Fruit fly (Drosophila melanogaster) whole organism, adult: ENCODE results near the gene Pgm1.

Source experiments
- CG12768 ChIP-seq: fragments of 200-800 bp; sonication (Bioruptor generic); optimal IDR thresholded peaks from 2 replicates; lab custom pipeline; 2017; ENCODE audit warnings: missing biosample characterization, missing genetic modification characterization, mild to moderate bottlenecking, moderate library complexity, missing genetic modification reagents
- bab1 ChIP-seq: fragments of 200-800 bp; sonication (Bioruptor generic); optimal IDR thresholded peaks from 3 replicates; lab custom pipeline; 2019; ENCODE audit warnings: missing biosample characterization, mild to moderate bottlenecking, missing genetic modification characterization, moderate library complexity
- kay ChIP-seq: fragments of 200-800 bp; sonication (Bioruptor generic); peaks from one replicate; lab custom pipeline; 2016; ENCODE audit warnings: missing biosample characterization, missing genetic modification characterization, borderline replicate concordance
- ovo ChIP-seq: fragments of 200-800 bp; sonication (Bioruptor generic); optimal IDR thresholded peaks from 2 replicates; lab custom pipeline; 2016; ENCODE audit warnings: missing biosample characterization, missing genetic modification characterization
- tj ChIP-seq: fragments of 200-800 bp; sonication (Bioruptor generic); optimal IDR thresholded peaks from 3 replicates; lab custom pipeline; 2017; ENCODE audit warnings: missing biosample characterization, mild to moderate bottlenecking, missing genetic modification characterization, moderate library complexity

DNA sequence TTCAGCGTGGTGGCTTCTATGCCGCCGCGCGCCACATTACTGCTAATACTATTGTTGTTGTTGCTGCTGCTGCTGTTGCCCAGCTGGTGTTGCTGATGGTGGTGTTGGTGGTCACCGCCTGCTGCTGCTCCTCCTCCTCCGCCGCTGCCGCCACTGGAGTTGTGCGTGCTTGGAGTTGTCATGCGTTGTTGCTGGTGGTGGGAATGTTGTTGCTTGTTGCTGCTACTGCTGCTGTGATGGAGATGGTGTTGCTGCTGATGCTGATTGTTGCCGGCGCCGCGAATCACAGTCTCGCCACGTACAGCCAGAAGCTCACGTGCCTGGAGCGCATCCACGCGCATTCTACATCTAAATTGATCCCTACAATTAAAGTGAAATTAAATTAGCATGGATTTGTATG is 13.2 kb upstream of the Pgm1 start:
- TF ChIP-seq bab1 (no peak), kay (GFP tag; lab: Kevin White, UChicago) (no peak), tj (GFP tag; lab: Kevin White, UChicago) (no peak), ovo (GFP tag; lab: Kevin White, UChicago) (no peak), CG12768 (no peak)
